Fruit fly (Drosophila melanogaster) whole organism, embryonic: ENCODE results near the gene CG17029.

Experiments
- Adf1 ChIP-seq: fragments of 200-800 bp; sonication (Bioruptor generic); IDR thresholded peaks from 2 replicates; pipeline ENCODE4 v1.3.6; 2022; ENCODE audit warnings: missing biosample characterization, missing genetic modification characterization
- Awh ChIP-seq: fragments of 200-800 bp; sonication (Bioruptor generic); IDR thresholded peaks from 2 replicates; pipeline ENCODE4, ENCODE4 v1.3.6; 2022; ENCODE audit warnings: missing biosample characterization, missing genetic modification characterization
- Bgb ChIP-seq: fragments of 200-800 bp; sonication (Bioruptor generic); IDR thresholded peaks from 2 replicates; pipeline ENCODE4 v1.3.6; 2022; ENCODE audit warnings: missing biosample characterization, missing genetic modification characterization; ENCODE audit not compliant: partially characterized antibody
- C15 ChIP-seq: fragments of 200-800 bp; sonication (Bioruptor generic); IDR thresholded peaks from 3 replicates; pipeline ENCODE4 v1.3.6; 2022; ENCODE audit warnings: missing biosample characterization, missing genetic modification characterization
- CG10543 ChIP-seq: fragments of 200-800 bp; sonication (Bioruptor generic); optimal IDR thresholded peaks from 3 replicates; lab custom pipeline; 2017; ENCODE audit warnings: missing biosample characterization, mild to moderate bottlenecking, missing genetic modification characterization, moderate library complexity
- CG11093 ChIP-seq: fragments of 200-800 bp; sonication (Bioruptor generic); IDR thresholded peaks from 3 replicates; pipeline ENCODE4 v1.3.6; 2022; ENCODE audit warnings: missing biosample characterization, missing genetic modification characterization
- CG11398 ChIP-seq: fragments of 200-800 bp; sonication (Bioruptor generic); optimal IDR thresholded peaks from 2 replicates; lab custom pipeline; 2016; ENCODE audit warnings: missing biosample characterization, missing genetic modification characterization
- CG11696 ChIP-seq: fragments of 200-800 bp; sonication (Bioruptor generic); IDR thresholded peaks from 2 replicates; pipeline ENCODE4 v1.3.6; 2022; ENCODE audit warnings: missing biosample characterization, missing genetic modification characterization
- CG12769 ChIP-seq: fragments of 200-800 bp; sonication (Bioruptor generic); optimal IDR thresholded peaks from 2 replicates; lab custom pipeline; 2019; ENCODE audit warnings: missing biosample characterization, mild to moderate bottlenecking, missing genetic modification characterization, moderate library complexity
- CG13287 ChIP-seq: fragments of 200-800 bp; sonication (Bioruptor generic); IDR thresholded peaks from 2 replicates; pipeline ENCODE4 v1.3.6; 2022; ENCODE audit warnings: missing biosample characterization, missing genetic modification characterization; ENCODE audit not compliant: partially characterized antibody
- CG13775 ChIP-seq: fragments of 200-800 bp; sonication (Bioruptor generic); optimal IDR thresholded peaks from 3 replicates; lab custom pipeline; 2017; ENCODE audit warnings: missing biosample characterization, mild to moderate bottlenecking, missing genetic modification characterization
- CG13894 ChIP-seq: fragments of 200-800 bp; sonication (Bioruptor generic); optimal IDR thresholded peaks from 3 replicates; lab custom pipeline; 2018; ENCODE audit warnings: missing biosample characterization, mild to moderate bottlenecking, missing genetic modification characterization, moderate library complexity
- CG16815 ChIP-seq: fragments of 200-800 bp; sonication (Bioruptor generic); optimal IDR thresholded peaks from 3 replicates; lab custom pipeline; 2017; ENCODE audit warnings: missing biosample characterization, mild to moderate bottlenecking, missing genetic modification characterization
- CG17328 ChIP-seq: fragments of 200-800 bp; sonication (Bioruptor generic); IDR thresholded peaks from 2 replicates; pipeline ENCODE4 v1.3.6; 2022; ENCODE audit warnings: missing biosample characterization, missing genetic modification characterization
- CG17361 ChIP-seq: fragments of 200-800 bp; sonication (Bioruptor generic); IDR thresholded peaks from 3 replicates; pipeline ENCODE4 v1.3.6; 2022; ENCODE audit warnings: missing biosample characterization, missing genetic modification characterization
- CG2199 ChIP-seq: fragments of 200-800 bp; sonication (Bioruptor generic); IDR thresholded peaks from 3 replicates; pipeline ENCODE4 v1.3.6; 2022; ENCODE audit warnings: missing biosample characterization, missing genetic modification characterization
- CG2875 ChIP-seq: fragments of 200-800 bp; sonication (Bioruptor generic); optimal IDR thresholded peaks from 2 replicates; lab custom pipeline; 2017; ENCODE audit warnings: missing biosample characterization, mild to moderate bottlenecking, missing genetic modification characterization, missing genetic modification reagents
- CG30020 ChIP-seq: fragments of 200-800 bp; optimal IDR thresholded peaks from 2 replicates; lab custom pipeline; 2019; ENCODE audit warnings: missing biosample characterization, mild to moderate bottlenecking, missing genetic modification characterization, moderate library complexity
- CG31224 ChIP-seq: fragments of 200-800 bp; sonication (Bioruptor generic); IDR thresholded peaks from 2 replicates; pipeline ENCODE4 v1.3.6; 2022; ENCODE audit warnings: missing biosample characterization, missing genetic modification characterization
- CG32532 ChIP-seq: fragments of 200-800 bp; sonication (Bioruptor generic); IDR thresholded peaks from 2 replicates; pipeline ENCODE4 v1.3.6; 2022; ENCODE audit warnings: missing biosample characterization, missing genetic modification characterization
- CG32772 ChIP-seq: fragments of 200-800 bp; sonication (Bioruptor generic); IDR thresholded peaks from 2 replicates; pipeline ENCODE4 v1.3.6; 2022; ENCODE audit warnings: missing biosample characterization, missing genetic modification characterization
- CG42726 ChIP-seq: fragments of 200-800 bp; sonication (Bioruptor generic); IDR thresholded peaks from 2 replicates; pipeline ENCODE4 v1.3.6; 2022; ENCODE audit warnings: missing biosample characterization, missing genetic modification characterization; ENCODE audit not compliant: partially characterized antibody
- CG4730 ChIP-seq: fragments of 200-800 bp; sonication (Bioruptor generic); IDR thresholded peaks from 2 replicates; pipeline ENCODE4 v1.3.6; 2022; ENCODE audit warnings: missing biosample characterization, missing genetic modification characterization
- CG7963 ChIP-seq: fragments of 200-800 bp; sonication (Bioruptor generic); IDR thresholded peaks from 3 replicates; pipeline ENCODE4 v1.3.6; 2022; ENCODE audit warnings: missing biosample characterization, missing genetic modification characterization; ENCODE audit not compliant: partially characterized antibody
- CG8765 ChIP-seq: fragments of 200-800 bp; sonication (Bioruptor generic); IDR thresholded peaks from 2 replicates; pipeline ENCODE4 v1.3.6; 2022; ENCODE audit warnings: missing biosample characterization, missing genetic modification characterization
- Dbx ChIP-seq: fragments of 200-800 bp; sonication (Bioruptor generic); IDR thresholded peaks from 3 replicates; pipeline ENCODE4 v1.3.6; 2022; ENCODE audit warnings: missing biosample characterization, missing genetic modification characterization
- Deaf1 ChIP-seq: fragments of 200-800 bp; optimal IDR thresholded peaks from 3 replicates; lab custom pipeline; 2019; ENCODE audit warnings: missing biosample characterization, mild to moderate bottlenecking, missing genetic modification characterization, moderate library complexity
- Drgx ChIP-seq: fragments of 200-800 bp; sonication (Bioruptor generic); IDR thresholded peaks from 2 replicates; pipeline ENCODE4 v1.3.6; 2022; ENCODE audit warnings: missing biosample characterization, missing genetic modification characterization
- E2f1 ChIP-seq: fragments of 200-800 bp; sonication (Bioruptor generic); IDR thresholded peaks from 2 replicates; pipeline ENCODE4 v1.3.6; 2022; ENCODE audit warnings: missing biosample characterization, missing genetic modification characterization
- Med ChIP-seq: fragments of 200-800 bp; sonication (Bioruptor generic); peaks from one replicate; lab custom pipeline; 2016; ENCODE audit warnings: missing biosample characterization, missing genetic modification characterization, mild to moderate bottlenecking, inconsistent platforms, moderate library complexity
- NC2α ChIP-seq: fragments of 200-800 bp; sonication (Bioruptor generic); optimal IDR thresholded peaks from 2 replicates; lab custom pipeline; 2016; ENCODE audit warnings: missing biosample characterization, missing genetic modification characterization
- ab ChIP-seq: fragments of 200-800 bp; sonication (Bioruptor generic); optimal IDR thresholded peaks from 2 replicates; lab custom pipeline; 2016; ENCODE audit warnings: missing biosample characterization, missing genetic modification characterization
- abd-A ChIP-seq: fragments of 200-800 bp; sonication (Bioruptor generic); optimal IDR thresholded peaks from 3 replicates; lab custom pipeline; 2019; ENCODE audit warnings: missing biosample characterization, mild to moderate bottlenecking, missing genetic modification characterization, moderate library complexity
- chinmo ChIP-seq: fragments of 200-800 bp; sonication (Bioruptor generic); IDR thresholded peaks from 4 replicates; pipeline ENCODE4 v1.3.6; 2022; ENCODE audit warnings: missing biosample characterization, missing genetic modification characterization; ENCODE audit not compliant: partially characterized antibody
- chm ChIP-seq: fragments of 200-800 bp; sonication (Bioruptor generic); IDR thresholded peaks from 2 replicates; pipeline ENCODE4 v1.3.6; 2022; ENCODE audit warnings: missing biosample characterization, missing genetic modification characterization
- ci ChIP-seq: fragments of 200-800 bp; sonication (Bioruptor generic); IDR thresholded peaks from 3 replicates; pipeline ENCODE4 v1.3.6; 2022; ENCODE audit warnings: missing biosample characterization, missing genetic modification characterization
- crol ChIP-seq: fragments of 200-800 bp; sonication (Bioruptor generic); IDR thresholded peaks from 2 replicates; pipeline ENCODE4 v1.3.6; 2022; ENCODE audit warnings: missing biosample characterization, missing genetic modification characterization
- dmrt11E ChIP-seq: fragments of 200-800 bp; sonication (Bioruptor generic); optimal IDR thresholded peaks from 3 replicates; lab custom pipeline; 2018; ENCODE audit warnings: missing biosample characterization, mild to moderate bottlenecking, missing genetic modification characterization, moderate library complexity
- dmrt99B ChIP-seq: fragments of 200-800 bp; sonication (Bioruptor generic); optimal IDR thresholded peaks from 2 replicates; lab custom pipeline; 2018; ENCODE audit warnings: missing biosample characterization, mild to moderate bottlenecking, missing genetic modification characterization, moderate library complexity
- gem ChIP-seq: fragments of 200-800 bp; sonication (Bioruptor generic); optimal IDR thresholded peaks from 2 replicates; lab custom pipeline; 2019; ENCODE audit warnings: missing biosample characterization, mild to moderate bottlenecking, missing genetic modification characterization, moderate library complexity
- hkb ChIP-seq, 2 experiments: fragments of 200-800 bp in 1 of 2; fragments of >200 bp in 1 of 2; sonication (Bioruptor generic) in 1 of 2; IDR thresholded peaks in 1 of 2; optimal IDR thresholded peaks in 1 of 2; 2 replicates each; pipeline versions ENCODE4 v1.3.6 to Lab custom; 2017 to 2022; ENCODE audit warnings: missing biosample characterization in 1 of 2, missing genetic modification characterization in 1 of 2
- knrl ChIP-seq: fragments of 200-800 bp; sonication (Bioruptor generic); IDR thresholded peaks from 3 replicates; pipeline ENCODE4 v1.3.6; 2022; ENCODE audit warnings: missing biosample characterization, missing genetic modification characterization; ENCODE audit not compliant: partially characterized antibody
- lab ChIP-seq: fragments of 200-800 bp; sonication (Bioruptor generic); optimal IDR thresholded peaks from 3 replicates; lab custom pipeline; 2017; ENCODE audit warnings: missing biosample characterization, missing genetic modification characterization, mild to moderate bottlenecking, moderate library complexity, missing genetic modification reagents
- lmd ChIP-seq: fragments of 200-800 bp; sonication (Bioruptor generic); IDR thresholded peaks from 2 replicates; pipeline ENCODE4 v1.3.6; 2022; ENCODE audit warnings: missing biosample characterization, missing genetic modification characterization
- nom ChIP-seq: fragments of 200-800 bp; sonication (Bioruptor generic); optimal IDR thresholded peaks from 2 replicates; lab custom pipeline; 2017; ENCODE audit warnings: missing biosample characterization, missing genetic modification characterization, mild to moderate bottlenecking, moderate library complexity, missing genetic modification reagents
- pan ChIP-seq, 4 experiments: fragments of >200 bp in 3 of 4; fragments of 200-800 bp in 1 of 4; sonication (Bioruptor generic) in 1 of 4; optimal IDR thresholded peaks in 3 of 4; IDR thresholded peaks in 1 of 4; 2 replicates each; pipeline versions ENCODE4 v1.3.6 to Lab custom; 2017 to 2022; ENCODE audit warnings: missing biosample characterization in 2 of 4, missing genetic modification characterization in 2 of 4, mixed read lengths in 1 of 4
- sima ChIP-seq: fragments of 200-800 bp; sonication (Bioruptor generic); optimal IDR thresholded peaks from 2 replicates; lab custom pipeline; 2016; ENCODE audit warnings: missing biosample characterization, missing genetic modification characterization
- slp2 ChIP-seq: fragments of 200-800 bp; sonication (Bioruptor generic); optimal IDR thresholded peaks from 2 replicates; lab custom pipeline; 2016; ENCODE audit warnings: missing biosample characterization, missing genetic modification characterization

Gene CG17029

DNA sequence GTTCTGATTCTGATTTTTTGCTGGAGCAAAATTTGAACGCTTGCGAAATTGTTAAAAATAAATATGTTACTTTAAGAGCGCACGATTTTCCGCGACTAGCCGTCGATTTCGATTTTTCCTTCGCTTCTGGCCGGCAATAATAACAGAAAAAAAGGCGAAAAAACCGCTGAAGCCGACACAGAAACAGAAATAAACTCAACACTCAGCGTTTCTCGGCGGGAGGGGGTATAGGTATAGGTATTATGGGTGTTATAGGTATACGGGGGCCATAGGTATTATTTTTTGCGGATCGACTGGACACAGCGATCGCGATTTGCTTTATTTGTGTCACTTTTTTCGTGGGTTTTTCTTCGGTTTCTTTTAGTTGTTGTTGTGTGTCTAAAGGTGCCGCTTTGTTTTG, 24.4 kb upstream of the CG17029 start:
- 0 out of 3 replicates have a peak, but pooled peaks have one; percentile 10 for TF ChIP-seq C15
- TF ChIP-seq CG13894 (tag; lab: Kevin White, UChicago): peak; percentile 2
- no peak for TF ChIP-seq ab (GFP tag; lab: Kevin White, UChicago)
- no peak for TF ChIP-seq NC2α
- 0 out of 3 replicates have a peak, but pooled peaks have one; percentile 27 for TF ChIP-seq CG2199 (GFP tag; lab: Robert Waterston, UW)

DNA sequence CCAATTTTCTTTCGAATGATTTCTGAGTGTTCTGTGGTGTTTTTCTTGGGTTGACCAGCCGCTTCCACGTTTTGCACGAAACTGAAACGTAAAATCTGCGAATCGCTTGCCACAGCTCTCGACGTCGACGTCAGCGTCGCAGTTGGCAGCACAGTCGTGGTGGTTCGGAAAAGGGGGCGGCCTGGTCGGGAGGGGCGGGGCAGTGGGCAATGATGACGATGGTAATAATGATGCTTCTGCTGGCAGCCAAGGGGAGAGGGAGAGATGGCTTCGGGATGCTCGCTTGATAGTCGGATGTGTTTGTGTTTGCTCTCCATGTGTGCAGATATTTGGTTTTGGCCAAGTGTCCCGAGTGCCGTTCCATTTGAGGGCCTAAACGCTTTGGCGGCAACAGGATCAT, 23.8 kb upstream of the CG17029 start:
- TF ChIP-seq CG2875 (GFP tag; lab: Kevin White, UChicago): no peak
- TF ChIP-seq abd-A (tag; lab: Kevin White, UChicago): peak; percentile 30
- TF ChIP-seq CG12769 (tag; lab: Kevin White, UChicago): peak; percentile 82
- no peak for TF ChIP-seq Med
- no peak for TF ChIP-seq CG30020 (tag; lab: Kevin White, UChicago)
- no peak for TF ChIP-seq CG11398 (GFP tag; lab: Kevin White, UChicago)
- no peak for TF ChIP-seq CG31224 (GFP tag; lab: Robert Waterston, UW)
- TF ChIP-seq CG10543: peak; percentile 30
- no peak for TF ChIP-seq CG11696 (GFP tag; lab: Robert Waterston, UW)
- peak; percentile 42; the same call in 1 of the 2 replicates for TF ChIP-seq Bgb (GFP tag; lab: Robert Waterston, UW)
- TF ChIP-seq knrl: 0 out of 3 replicates have a peak, but pooled peaks have one; percentile 14
- TF ChIP-seq crol: peak; percentile 88
- peak; percentile 10; the same call in 1 of the 2 replicates for TF ChIP-seq CG13287 (GFP tag; lab: Robert Waterston, UW)
- 0 out of 2 replicates have a peak, but pooled peaks have one; percentile 12 for TF ChIP-seq Awh
- TF ChIP-seq Deaf1 (tag; lab: Kevin White, UChicago): peak; percentile 78
- TF ChIP-seq lmd (GFP tag; lab: Robert Waterston, UW): no peak
- peak; percentile 19 for TF ChIP-seq lab
- TF ChIP-seq CG8765: no peak
- 0 out of 2 replicates have a peak, but pooled peaks have one; percentile 46 for TF ChIP-seq chm
- 0 out of 4 replicates have a peak, but pooled peaks have one; percentile 38 for TF ChIP-seq chinmo (GFP tag; lab: Robert Waterston, UW)
- TF ChIP-seq CG13775 (GFP tag; lab: Kevin White, UChicago): no peak
- no peak for TF ChIP-seq CG11093 (GFP tag; lab: Robert Waterston, UW)
- TF ChIP-seq Adf1: peak; percentile 96
- TF ChIP-seq nom (GFP tag; lab: Kevin White, UChicago): peak; percentile 10
- no peak for TF ChIP-seq ci (GFP tag; lab: Robert Waterston, UW)
- TF ChIP-seq E2f1: 0 out of 2 replicates have a peak, but pooled peaks have one; percentile 9
- no peak for TF ChIP-seq CG42726 (GFP tag; lab: Robert Waterston, UW)

dm6 chr3L:15953892-15954291, 22.8 kb upstream of the CG17029 start:
- TF ChIP-seq CG32772 (no peak), slp2 (GFP tag; lab: Kevin White, UChicago) (no peak), dmrt11E (no peak), Dbx (GFP tag; lab: Robert Waterston, UW) (no peak), CG4730 (GFP tag; lab: Robert Waterston, UW) (no peak), hkb (optimal IDR thresholded peaks at IDR 0.05; lab: Kevin White, UChicago) (no peak), hkb (GFP tag; IDR thresholded peaks at IDR 0.05; lab: Robert Waterston, UW) (0 out of 2 replicates have a peak, but pooled peaks have one; percentile 23), CG7963 (GFP tag; lab: Robert Waterston, UW) (no peak), gem (peak; percentile 1), CG32532 (GFP tag; lab: Robert Waterston, UW) (no peak), CG2199 (GFP tag; lab: Robert Waterston, UW) (0 out of 3 replicates have a peak, but pooled peaks have one; percentile 25), dmrt99B (tag; lab: Kevin White, UChicago) (no peak), CG17328 (GFP tag; lab: Robert Waterston, UW) (no peak), CG16815 (GFP tag; lab: Kevin White, UChicago) (no peak), Drgx (GFP tag; lab: Robert Waterston, UW) (no peak), CG17361 (GFP tag; lab: Robert Waterston, UW) (no peak), pan (optimal IDR thresholded peaks at IDR 0.05; lab: Kevin White, UChicago) (no peak), pan (GFP tag; optimal IDR thresholded peaks at IDR 0.05 in 1 of 2, IDR thresholded peaks at IDR 0.05 in 1 of 2) (no peak), sima (no peak)
